Worm (Caenorhabditis elegans) whole organism, midembryonic: Measurements from ENCODE around the gene fbxc-29.

Experiments used
- T22C8.4 ChIP-seq: fragments of 200-800 bp; sonication (Bioruptor generic); IDR thresholded peaks from 2 replicates; pipeline ENCODE4 v1.3.6; 2022; ENCODE audit warnings: missing genetic modification characterization, missing compliant biosample characterization
- cog-1 ChIP-seq: sonication (generic microtip); optimal IDR thresholded peaks from 2 replicates; lab custom pipeline; 2016; ENCODE audit warnings: missing genetic modification characterization, missing compliant biosample characterization
- med-1 ChIP-seq: sonication (generic microtip); optimal IDR thresholded peaks from 2 replicates; lab custom pipeline; 2017; ENCODE audit warnings: missing genetic modification characterization, mild to moderate bottlenecking, missing compliant biosample characterization, antibody characterized with exemption, missing genetic modification reagents; ENCODE audit not compliant: insufficient read depth
- ref-1 ChIP-seq: fragments of 200-800 bp; sonication (Bioruptor generic); conservative IDR thresholded peaks from 2 replicates; pipeline ENCODE4 v1.3.6; 2022; ENCODE audit warnings: missing genetic modification reagents, missing genetic modification characterization, missing compliant biosample characterization

DNA sequence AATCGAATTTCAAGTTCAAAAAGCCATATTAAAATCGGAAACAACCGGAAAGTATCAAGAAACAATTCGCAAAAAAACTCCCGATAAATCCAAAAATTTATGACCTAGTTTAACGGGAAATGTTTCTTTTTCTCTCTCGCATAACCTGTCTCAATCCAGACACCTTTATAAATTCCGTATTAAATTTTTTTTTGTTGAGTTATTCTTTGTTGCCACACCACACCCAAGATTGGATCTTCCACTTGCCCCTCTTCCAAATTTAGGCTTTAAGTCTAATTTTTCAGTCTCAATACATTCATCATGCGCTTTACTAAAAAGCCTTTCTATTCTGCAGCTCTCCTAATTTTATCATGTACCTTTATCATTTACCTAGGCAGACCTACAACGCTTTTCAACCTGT, 22.7 kb downstream of the fbxc-29 start, which contains the start of gene R07C3.3:
- no peak for TF ChIP-seq T22C8.4 (GFP tag; lab: Robert Waterston, UW)
- TF ChIP-seq ref-1 (GFP tag; lab: Robert Waterston, UW), result no peak
- TF ChIP-seq cog-1 (tag; lab: Kevin White, UChicago), result no peak
- no peak for TF ChIP-seq med-1 (GFP tag; lab: Kevin White, UChicago)
